Worm (Caenorhabditis elegans): ENCODE measurements around the gene Y41C4A.12.

- TF ChIP-seq ama-1 (optimal IDR thresholded peaks at IDR 0.05) (no peak), sox-2 (GFP tag; IDR thresholded peaks at IDR 0.05) (no peak), fkh-10 (GFP tag; optimal IDR thresholded peaks at IDR 0.05) (no peak), syd-9 (tag; optimal IDR thresholded peaks at IDR 0.05) (no peak), ceh-31 (tag; optimal IDR thresholded peaks at IDR 0.05) (peak; percentile 48), dve-1 (tag; optimal IDR thresholded peaks at IDR 0.05) (no peak), nhr-11 (tag; optimal IDR thresholded peaks at IDR 0.05) (no peak), pqm-1 (tag; optimal IDR thresholded peaks at IDR 0.05) (no peak), ceh-45 (GFP tag; IDR thresholded peaks at IDR 0.05) (no peak), npax-4 (tag; optimal IDR thresholded peaks at IDR 0.05) (no peak), ceh-9 (tag; optimal IDR thresholded peaks at IDR 0.05) (no peak), unc-55 (GFP tag; optimal IDR thresholded peaks at IDR 0.05) (no peak), nfya-1 (tag; optimal IDR thresholded peaks at IDR 0.05) (peak; percentile 55)
These were observed 7.1 kb downstream of the Y41C4A.12 start, which contains the start of the genes elb-1 and Y41C4A.11 for ce11 chrIII:11719400-11719875.

Data from whole organism, late embryonic.